Fruit fly (Drosophila melanogaster) whole organism, pupa: ENCODE data around the gene ppk5.
A peak's percentile ranks its signal among the peaks of the same experiment; 100 is the strongest.

Experiments
- CG32121 ChIP-seq: fragments of 200-800 bp; sonication (Bioruptor generic); IDR thresholded peaks from 2 replicates; pipeline ENCODE4 v1.3.6; 2022; ENCODE audit warnings: missing biosample characterization, missing genetic modification characterization
- CG4496 ChIP-seq: fragments of 200-800 bp; sonication (Bioruptor generic); IDR thresholded peaks from 3 replicates; pipeline ENCODE4 v1.3.6; 2022; ENCODE audit warnings: missing biosample characterization, missing genetic modification characterization
- CG8159 ChIP-seq: fragments of 200-800 bp; sonication (Bioruptor generic); optimal IDR thresholded peaks from 3 replicates; lab custom pipeline; 2018; ENCODE audit warnings: missing biosample characterization, mild to moderate bottlenecking, missing genetic modification characterization, moderate library complexity
- CG8301 ChIP-seq: fragments of 200-800 bp; sonication (Bioruptor generic); optimal IDR thresholded peaks from 2 replicates; lab custom pipeline; 2018; ENCODE audit warnings: missing biosample characterization, mild to moderate bottlenecking, missing genetic modification characterization
- Pif1B ChIP-seq: fragments of 200-800 bp; sonication (Bioruptor generic); optimal IDR thresholded peaks from 3 replicates; lab custom pipeline; 2016; ENCODE audit warnings: missing biosample characterization, missing genetic modification characterization

- peak; percentile 84 for TF ChIP-seq CG8159
- peak; percentile 63; the same call in 2 of the 3 replicates for TF ChIP-seq CG4496
- TF ChIP-seq CG8301 = peak; percentile 81
- TF ChIP-seq CG32121 (GFP tag; lab: Robert Waterston, UW) = peak; percentile 73
- TF ChIP-seq Pif1B (GFP tag; lab: Kevin White, UChicago) = peak; percentile 65
Observed at dm6 chr3L:21496865-21497634, 37.4 kb upstream of the ppk5 start, which contains the start of gene Hr78.
